Worm (Caenorhabditis elegans) whole organism, L4 larva: ENCODE data around the gene slc-17.9.

Source experiments
- Y75B8A.6 ChIP-seq: fragments of 200-800 bp; sonication (Bioruptor generic); IDR thresholded peaks from 2 replicates; pipeline ENCODE4 v1.3.6; 2022; ENCODE audit warnings: missing genetic modification reagents, missing genetic modification characterization, missing compliant biosample characterization
- daf-19 ChIP-seq: fragments of 200-800 bp; sonication (Bioruptor generic); conservative IDR thresholded peaks from 2 replicates; pipeline ENCODE4 v1.3.6; 2022; ENCODE audit warnings: missing genetic modification characterization, missing compliant biosample characterization
- gei-8 ChIP-seq: fragments of 200-800 bp; sonication (Bioruptor generic); optimal IDR thresholded peaks from 2 replicates; lab custom pipeline; 2018; ENCODE audit warnings: mild to moderate bottlenecking, missing genetic modification characterization, missing compliant biosample characterization
- nhr-102 ChIP-seq: sonication (generic microtip); optimal IDR thresholded peaks from 2 replicates; lab custom pipeline; 2016; ENCODE audit warnings: mild to moderate bottlenecking, missing genetic modification characterization, moderate library complexity, missing compliant biosample characterization
- nhr-237 ChIP-seq: sonication (generic microtip); optimal IDR thresholded peaks from 2 replicates; lab custom pipeline; 2017; ENCODE audit warnings: missing biosample characterization, missing genetic modification characterization

DNA sequence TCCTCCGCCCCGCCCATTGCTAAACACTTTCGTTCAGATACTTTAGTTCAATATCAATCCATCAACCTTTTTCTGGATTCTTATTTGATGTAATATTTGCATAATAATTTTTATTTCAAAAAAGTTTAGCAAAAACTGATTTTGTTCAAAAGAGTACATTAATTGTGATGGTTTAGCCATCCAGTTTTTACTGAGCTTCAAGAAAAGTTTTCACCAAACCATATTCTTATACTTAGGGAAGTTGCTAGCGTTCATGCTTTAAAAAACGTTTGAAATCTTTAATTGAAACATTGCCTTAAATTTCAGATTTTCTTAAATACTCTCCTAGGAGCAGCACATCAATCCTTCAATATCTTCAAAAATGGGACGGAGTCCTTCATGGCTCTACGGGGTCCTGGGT lies 47.5 kb downstream of the slc-17.9 start, which contains the start of gene him-4:
- no peak for TF ChIP-seq nhr-237 (tag; lab: Kevin White, UChicago)
- TF ChIP-seq Y75B8A.6 (GFP tag; lab: Robert Waterston, UW) = no peak
- TF ChIP-seq nhr-102 = no peak
- TF ChIP-seq gei-8 (GFP tag; lab: Kevin White, UChicago) = no peak
- no peak for TF ChIP-seq daf-19 (GFP tag; lab: Robert Waterston, UW)
